Worm (Caenorhabditis elegans) whole organism, young adult: ENCODE results near the gene nhr-133.

Experiments used
- F55B11.4 ChIP-seq: sonication (generic microtip); optimal IDR thresholded peaks from 2 replicates; lab custom pipeline; 2016; ENCODE audit warnings: missing compliant biosample characterization, missing genetic modification characterization, borderline replicate concordance; ENCODE audit not compliant: insufficient read depth
- K11D2.4 ChIP-seq: fragments of 200-800 bp; sonication (Bioruptor generic); IDR thresholded peaks from 2 replicates; pipeline ENCODE4 v1.3.6; 2022; ENCODE audit warnings: missing genetic modification reagents, missing genetic modification characterization, missing compliant biosample characterization
- ama-1 ChIP-seq, 3 experiments: fragments of 150-350 bp in 1 of 3; sonication (generic microtip) in 2 of 3; optimal IDR thresholded peaks; 2 replicates each; lab custom pipeline; 2014 to 2018; ENCODE audit warnings: missing biosample characterization in 2 of 3, missing genetic modification characterization in 2 of 3, missing genetic modification reagents in 2 of 3
- efl-1 ChIP-seq: fragments of 150-350 bp; optimal IDR thresholded peaks from 2 replicates; lab custom pipeline; 2014; ENCODE audit warnings: missing biosample characterization, missing genetic modification reagents, missing genetic modification characterization
- nfyb-1 ChIP-seq: fragments of 200-800 bp; sonication (Bioruptor generic); IDR thresholded peaks from 2 replicates; pipeline ENCODE4 v1.3.6; 2022; ENCODE audit warnings: missing genetic modification reagents, missing genetic modification characterization, missing compliant biosample characterization
- nhr-179 ChIP-seq: sonication (generic microtip); optimal IDR thresholded peaks from 2 replicates; lab custom pipeline; 2016; ENCODE audit warnings: mild to moderate bottlenecking, missing genetic modification characterization, missing compliant biosample characterization
- pbrm-1 ChIP-seq: fragments of 200-800 bp; sonication (Bioruptor generic); IDR thresholded peaks from 2 replicates; pipeline ENCODE4 v1.3.6; 2022; ENCODE audit warnings: missing genetic modification reagents, missing genetic modification characterization, missing compliant biosample characterization
- rec-8 ChIP-seq, 2 experiments: sonication (generic microtip); optimal IDR thresholded peaks; 2 replicates each; lab custom pipeline; 2016; ENCODE audit warnings: mild to moderate bottlenecking in 2 of 2, missing genetic modification characterization in 2 of 2, missing genetic modification reagents in 2 of 2, missing genotype in 2 of 2, missing biosample characterization in 1 of 2, missing compliant biosample characterization in 1 of 2, moderate library complexity in 1 of 2
- repo-1 ChIP-seq: sonication (generic microtip); optimal IDR thresholded peaks from 2 replicates; lab custom pipeline; 2017; ENCODE audit warnings: mild to moderate bottlenecking, missing genetic modification characterization, missing compliant biosample characterization
- snpc-4 ChIP-seq, 5 experiments: fragments of 150-350 bp in 1 of 5; sonication (generic microtip) in 4 of 5; optimal IDR thresholded peaks; 2 replicates each; lab custom pipeline; 2014 to 2018; ENCODE audit warnings: missing genetic modification characterization in 5 of 5, missing biosample characterization in 3 of 5, antibody characterized with exemption in 2 of 5, mild to moderate bottlenecking in 2 of 5, missing compliant biosample characterization in 2 of 5, missing genotype in 2 of 5, moderate library complexity in 2 of 5, missing genetic modification reagents in 1 of 5
- unc-130 ChIP-seq: sonication (generic microtip); optimal IDR thresholded peaks from 2 replicates; lab custom pipeline; 2016; ENCODE audit warnings: missing genetic modification reagents, missing genetic modification characterization, missing compliant biosample characterization
- ztf-18 ChIP-seq: sonication (generic microtip); optimal IDR thresholded peaks from 2 replicates; lab custom pipeline; 2016; ENCODE audit warnings: missing genotype, mild to moderate bottlenecking, missing genetic modification characterization, missing compliant biosample characterization
- ztf-25 ChIP-seq: fragments of 200-800 bp; sonication (Bioruptor generic); IDR thresholded peaks from 2 replicates; pipeline ENCODE4 v1.3.6; 2022; ENCODE audit warnings: missing genetic modification reagents, missing genetic modification characterization, missing compliant biosample characterization

- TF ChIP-seq ztf-18 (tag; lab: Kevin White, UChicago) (no peak), rec-8 (tag; optimal IDR thresholded peaks at IDR 0.05; lab: Kevin White, UChicago) (no peak), pbrm-1 (GFP tag; lab: Robert Waterston, UW) (no peak), F55B11.4 (tag; lab: Kevin White, UChicago) (no peak), nfyb-1 (no peak), efl-1 (GFP tag; lab: Kevin White, UChicago) (no peak), unc-130 (GFP tag; lab: Kevin White, UChicago) (no peak), ztf-25 (GFP tag; lab: Robert Waterston, UW) (no peak), K11D2.4 (GFP tag; lab: Robert Waterston, UW) (no peak), repo-1 (no peak), snpc-4 (GFP tag; optimal IDR thresholded peaks at IDR 0.05; lab: Kevin White, UChicago) (no peak), snpc-4 (tag; optimal IDR thresholded peaks at IDR 0.05; lab: Kevin White, UChicago) (no peak), ama-1 (optimal IDR thresholded peaks at IDR 0.05; lab: Kevin White, UChicago) (no peak), ama-1 (GFP tag; optimal IDR thresholded peaks at IDR 0.05; lab: Kevin White, UChicago) (no peak), nhr-179 (no peak)
These were observed 24.0 kb downstream of the nhr-133 start, which contains the start of gene Y5H2B.3 for ce11 chrV:2187864-2188345.
